Worm (Caenorhabditis elegans) whole organism, L4 larva: Measurements from ENCODE around the gene hlh-14.
A peak's percentile ranks its signal among the peaks of the same experiment; 100 is the strongest.

Experiments used
- F37D6.2 ChIP-seq: sonication (generic microtip); optimal IDR thresholded peaks from 2 replicates; lab custom pipeline; 2016; ENCODE audit warnings: mild to moderate bottlenecking, missing genetic modification characterization, missing compliant biosample characterization
- T26A8.4 ChIP-seq: fragments of 200-800 bp; sonication (Bioruptor generic); IDR thresholded peaks from 2 replicates; pipeline ENCODE4 v1.3.6; 2022; ENCODE audit warnings: missing genetic modification characterization, missing compliant biosample characterization
- aha-1 ChIP-seq: fragments of 150-350 bp; peaks from one replicate; lab custom pipeline; 2014; ENCODE audit warnings: missing biosample characterization, missing genetic modification characterization
- arid-1 ChIP-seq: fragments of 200-800 bp; sonication (Bioruptor generic); conservative IDR thresholded peaks from 2 replicates; pipeline ENCODE4 v1.3.6; 2022; ENCODE audit warnings: missing genetic modification reagents, missing genetic modification characterization, missing compliant biosample characterization
- ceh-62 ChIP-seq: sonication (generic microtip); optimal IDR thresholded peaks from 2 replicates; lab custom pipeline; 2017; ENCODE audit warnings: missing biosample characterization, missing genetic modification characterization
- cey-2 ChIP-seq: sonication (generic microtip); optimal IDR thresholded peaks from 3 replicates; lab custom pipeline; 2017; ENCODE audit warnings: missing genetic modification characterization, mild to moderate bottlenecking, missing compliant biosample characterization, antibody characterized with exemption, borderline replicate concordance; ENCODE audit not compliant: insufficient read depth
- daf-16 ChIP-seq, 3 experiments: sonication (generic microtip); optimal IDR thresholded peaks; 2 replicates each; lab custom pipeline; 2016 to 2017; ENCODE audit warnings: missing genetic modification characterization in 3 of 3, missing genetic modification reagents in 3 of 3, mild to moderate bottlenecking in 2 of 3, missing compliant biosample characterization in 2 of 3, missing biosample characterization in 1 of 3, moderate library complexity in 1 of 3
- dmd-6 ChIP-seq: fragments of 200-800 bp; sonication (Bioruptor generic); IDR thresholded peaks from 2 replicates; pipeline ENCODE4 v1.3.6; 2022; ENCODE audit warnings: missing genetic modification reagents, missing genetic modification characterization, missing compliant biosample characterization
- duxl-1 ChIP-seq: sonication (generic microtip); optimal IDR thresholded peaks from 2 replicates; lab custom pipeline; 2016; ENCODE audit warnings: mild to moderate bottlenecking, missing genetic modification characterization, moderate library complexity, missing compliant biosample characterization; ENCODE audit not compliant: poor library complexity
- dve-1 ChIP-seq: sonication (generic microtip); optimal IDR thresholded peaks from 2 replicates; lab custom pipeline; 2017; ENCODE audit warnings: antibody characterized with exemption, mild to moderate bottlenecking, missing genetic modification characterization, missing compliant biosample characterization; ENCODE audit not compliant: insufficient read depth
- fkh-10 ChIP-seq: fragments of 150-350 bp; optimal IDR thresholded peaks from 2 replicates; lab custom pipeline; 2014; ENCODE audit warnings: missing biosample characterization, missing genetic modification reagents, missing genetic modification characterization
- hlh-11 ChIP-seq: fragments of 200-800 bp; sonication (Bioruptor generic); optimal IDR thresholded peaks from 2 replicates; lab custom pipeline; 2018; ENCODE audit warnings: mild to moderate bottlenecking, missing genetic modification characterization, missing compliant biosample characterization
- lin-1 ChIP-seq: fragments of 200-800 bp; sonication (Bioruptor generic); IDR thresholded peaks from 2 replicates; pipeline ENCODE4 v1.3.6; 2022; ENCODE audit warnings: missing genetic modification reagents, missing genetic modification characterization, missing compliant biosample characterization
- lin-13 ChIP-seq: fragments of 150-350 bp; optimal IDR thresholded peaks from 2 replicates; lab custom pipeline; 2014; ENCODE audit warnings: missing biosample characterization, missing genetic modification reagents, missing genetic modification characterization
- madf-5 ChIP-seq, 2 experiments: fragments of 200-800 bp; sonication (Bioruptor generic); IDR thresholded peaks; 2 replicates each; pipeline ENCODE4 v1.3.6; 2022; ENCODE audit warnings: missing compliant biosample characterization in 2 of 2, missing genetic modification characterization in 2 of 2
- mdl-1 ChIP-seq, 2 experiments: fragments of 150-350 bp in 1 of 2; sonication (generic microtip) in 1 of 2; optimal IDR thresholded peaks; 2 replicates each; lab custom pipeline; 2014 to 2017; ENCODE audit warnings: missing biosample characterization in 2 of 2, missing genetic modification characterization in 2 of 2
- mep-1 ChIP-seq: fragments of 150-350 bp; sonication (generic microtip); optimal IDR thresholded peaks from 3 replicates; lab custom pipeline; 2014; ENCODE audit warnings: missing biosample characterization, missing genetic modification characterization
- mxl-3 ChIP-seq: fragments of 200-800 bp; sonication (Bioruptor generic); optimal IDR thresholded peaks from 2 replicates; lab custom pipeline; 2018; ENCODE audit warnings: mild to moderate bottlenecking, missing genetic modification characterization, missing compliant biosample characterization
- nhr-10 ChIP-seq: fragments of 150-350 bp; optimal IDR thresholded peaks from 2 replicates; lab custom pipeline; 2014; ENCODE audit warnings: missing biosample characterization, missing genetic modification characterization
- nhr-237 ChIP-seq: sonication (generic microtip); optimal IDR thresholded peaks from 2 replicates; lab custom pipeline; 2017; ENCODE audit warnings: missing biosample characterization, missing genetic modification characterization
- nhr-28 ChIP-seq: fragments of 150-350 bp; optimal IDR thresholded peaks from 2 replicates; lab custom pipeline; 2014; ENCODE audit warnings: missing biosample characterization, missing genetic modification characterization
- nhr-41 ChIP-seq: fragments of 200-800 bp; sonication (Bioruptor generic); IDR thresholded peaks from 2 replicates; pipeline ENCODE4 v1.3.6; 2022; ENCODE audit warnings: missing genetic modification reagents, missing genetic modification characterization, missing compliant biosample characterization
- nhr-42 ChIP-seq: fragments of 200-800 bp; sonication (Bioruptor generic); IDR thresholded peaks from 2 replicates; pipeline ENCODE4 v1.3.6; 2022; ENCODE audit warnings: missing genetic modification characterization, missing compliant biosample characterization
- nhr-48 ChIP-seq: sonication (generic microtip); optimal IDR thresholded peaks from 2 replicates; lab custom pipeline; 2016; ENCODE audit warnings: mild to moderate bottlenecking, missing genetic modification characterization, missing compliant biosample characterization
- nhr-6 ChIP-seq: fragments of 150-350 bp; optimal IDR thresholded peaks from 2 replicates; lab custom pipeline; 2014; ENCODE audit warnings: missing biosample characterization, missing genetic modification characterization
- nhr-77 ChIP-seq: fragments of 150-350 bp; optimal IDR thresholded peaks from 2 replicates; lab custom pipeline; 2014; ENCODE audit warnings: missing biosample characterization, missing genetic modification characterization
- pha-4 ChIP-seq, 2 experiments: fragments of 150-350 bp in 1 of 2; fragments of 200-800 bp in 1 of 2; sonication (Bioruptor generic) in 1 of 2; IDR thresholded peaks in 1 of 2; optimal IDR thresholded peaks in 1 of 2; 2 replicates each; pipeline versions ENCODE4 v1.3.6 to Lab custom; 2014 to 2022; ENCODE audit warnings: missing genetic modification characterization in 2 of 2, missing genetic modification reagents in 2 of 2, missing biosample characterization in 1 of 2, missing compliant biosample characterization in 1 of 2
- php-3 ChIP-seq: fragments of 200-800 bp; sonication (Bioruptor generic); IDR thresholded peaks from 2 replicates; pipeline ENCODE4 v1.3.6; 2022; ENCODE audit warnings: missing genetic modification reagents, missing genetic modification characterization, missing compliant biosample characterization
- pqm-1 ChIP-seq: sonication (generic microtip); optimal IDR thresholded peaks from 2 replicates; lab custom pipeline; 2017; ENCODE audit warnings: missing biosample characterization, missing genetic modification characterization
- tag-97 ChIP-seq: fragments of 200-800 bp; sonication (Bioruptor generic); IDR thresholded peaks from 2 replicates; pipeline ENCODE4 v1.3.6; 2022; ENCODE audit warnings: missing genetic modification characterization, missing compliant biosample characterization
- tra-1 ChIP-seq: fragments of 200-800 bp; sonication (Bioruptor generic); IDR thresholded peaks from 2 replicates; pipeline ENCODE4 v1.3.6; 2022; ENCODE audit warnings: missing genetic modification reagents, missing genetic modification characterization, missing compliant biosample characterization
- unc-62 ChIP-seq, 3 experiments: fragments of 150-350 bp in 1 of 3; sonication (generic microtip); optimal IDR thresholded peaks in 2 of 3; peaks in 1 of 3; 1 replicate in 1 of 3; 2 replicates in 2 of 3; lab custom pipeline; 2014 to 2017; ENCODE audit warnings: missing biosample characterization in 3 of 3, missing genetic modification characterization in 3 of 3, missing genetic modification reagents in 3 of 3, missing genotype in 1 of 3
- vab-7 ChIP-seq: fragments of 200-800 bp; sonication (Bioruptor generic); IDR thresholded peaks from 2 replicates; pipeline ENCODE4 v1.3.6; 2022; ENCODE audit warnings: missing genetic modification reagents, missing genetic modification characterization, missing compliant biosample characterization
- zag-1 ChIP-seq: fragments of 150-350 bp; optimal IDR thresholded peaks from 2 replicates; lab custom pipeline; 2014; ENCODE audit warnings: missing biosample characterization, missing genetic modification characterization
- zfp-2 ChIP-seq: sonication (generic microtip); optimal IDR thresholded peaks from 2 replicates; lab custom pipeline; 2016; ENCODE audit warnings: mild to moderate bottlenecking, missing genetic modification characterization, missing compliant biosample characterization

hlh-14 gene

DNA sequence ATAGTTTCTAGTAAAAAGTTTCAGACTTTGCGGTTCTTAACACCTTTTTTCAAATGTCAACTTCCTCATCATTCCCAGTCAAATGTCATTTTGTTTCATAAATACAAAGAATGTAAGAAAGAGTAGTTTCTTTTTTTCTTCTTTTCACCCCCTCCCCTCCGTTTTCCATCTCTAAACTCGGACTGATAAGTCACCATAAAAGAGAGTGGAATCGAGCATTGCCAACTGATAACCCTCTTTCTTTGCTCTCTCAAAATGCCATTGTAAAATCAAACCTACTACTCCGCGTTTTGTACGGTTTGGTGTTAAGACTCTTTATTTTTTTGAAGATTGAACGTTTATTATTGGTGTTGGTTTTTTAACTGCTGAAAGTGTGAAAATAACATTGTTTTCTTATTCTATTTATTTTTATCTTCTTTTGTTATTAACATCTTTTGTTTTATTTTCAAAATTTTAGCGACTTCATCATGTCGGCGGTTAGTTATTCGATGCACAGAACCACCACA lies 11.1 kb upstream of the hlh-14 start, which contains the start of gene ifb-2:
ifb-2 (plus strand) TSS at position 456 of the 506 bp plus-strand sequence.
- TF ChIP-seq nhr-77 (tag; lab: Kevin White, UChicago) (peak; percentile 23), nhr-28 (tag; lab: Kevin White, UChicago) (peak; percentile 80), dmd-6 (GFP tag; lab: Robert Waterston, UW) (peak; percentile 65), nhr-237 (tag; lab: Kevin White, UChicago) (no peak), nhr-6 (tag; lab: Kevin White, UChicago) (peak; percentile 25), madf-5 (GFP tag; IDR thresholded peaks at IDR 0.05; lab: Robert Waterston, UW) (no peak), zfp-2 (tag; lab: Kevin White, UChicago) (no peak), lin-1 (GFP tag; lab: Robert Waterston, UW) (no peak), dve-1 (tag; lab: Kevin White, UChicago) (peak; percentile 44), aha-1 (tag; lab: Kevin White, UChicago) (no peak), duxl-1 (tag; lab: Kevin White, UChicago) (no peak), tag-97 (GFP tag; lab: Robert Waterston, UW) (no peak), tra-1 (GFP tag; lab: Robert Waterston, UW) (no peak), nhr-42 (GFP tag; lab: Robert Waterston, UW) (no peak), lin-13 (GFP tag; lab: Kevin White, UChicago) (no peak), nhr-41 (GFP tag; lab: Robert Waterston, UW) (0 out of 2 replicates have a peak, but pooled peaks have one; percentile 48), T26A8.4 (GFP tag; lab: Robert Waterston, UW) (no peak), ceh-62 (tag; lab: Kevin White, UChicago) (no peak), hlh-11 (tag; lab: Kevin White, UChicago) (peak; percentile 62), F37D6.2 (tag; lab: Kevin White, UChicago) (no peak), pqm-1 (tag; lab: Kevin White, UChicago) (peak; percentile 94), zag-1 (tag; lab: Kevin White, UChicago) (no peak), cey-2 (tag; lab: Kevin White, UChicago) (no peak), daf-16 (GFP tag; optimal IDR thresholded peaks at IDR 0.05; lab: Kevin White, UChicago) (no peak), daf-16 (tag; optimal IDR thresholded peaks at IDR 0.05; lab: Kevin White, UChicago) (peak; percentile 44), mdl-1 (tag; optimal IDR thresholded peaks at IDR 0.05; lab: Kevin White, UChicago) (no peak), nhr-10 (no peak)
- TF ChIP-seq, all 104 proteins: peak for 9

ce11 chrII:5748395-5748794 lies 9.7 kb upstream of the hlh-14 start:
- TF ChIP-seq ceh-62 (tag; lab: Kevin White, UChicago) (no peak), dmd-6 (GFP tag; lab: Robert Waterston, UW) (peak; percentile 87), pha-4 (GFP tag; IDR thresholded peaks at IDR 0.05; lab: Robert Waterston, UW) (peak; percentile 25; the same call in 1 of the 2 replicates), pha-4 (tag; optimal IDR thresholded peaks at IDR 0.05; lab: Kevin White, UChicago) (no peak), hlh-11 (tag; lab: Kevin White, UChicago) (peak; percentile 85), arid-1 (GFP tag; lab: Robert Waterston, UW) (no peak), dve-1 (tag; lab: Kevin White, UChicago) (peak; percentile 89), fkh-10 (GFP tag; lab: Kevin White, UChicago) (no peak), nhr-10 (peak; percentile 46), nhr-48 (tag; lab: Kevin White, UChicago) (peak; percentile 27), unc-62 (GFP tag; optimal IDR thresholded peaks at IDR 0.05 in 1 of 2; lab: Kevin White, UChicago) (peak in 1 of 2 experiments; percentile 55), unc-62 (tag; optimal IDR thresholded peaks at IDR 0.05; lab: Kevin White, UChicago) (no peak), daf-16 (GFP tag; optimal IDR thresholded peaks at IDR 0.05; lab: Kevin White, UChicago) (peak in 1 of 2 experiments; percentile 0), daf-16 (tag; optimal IDR thresholded peaks at IDR 0.05; lab: Kevin White, UChicago) (peak; percentile 78), vab-7 (GFP tag; lab: Robert Waterston, UW) (no peak), php-3 (GFP tag; lab: Robert Waterston, UW) (peak; percentile 28; the same call in 1 of the 2 replicates), mep-1 (peak; percentile 40), tra-1 (GFP tag; lab: Robert Waterston, UW) (peak; percentile 45; the same call in 1 of the 2 replicates), mxl-3 (peak; percentile 14), nhr-28 (tag; lab: Kevin White, UChicago) (peak; percentile 72), pqm-1 (tag; lab: Kevin White, UChicago) (peak; percentile 100)
